Worm (Caenorhabditis elegans) whole organism, early embryonic: Measurements from ENCODE around the gene cutl-22.

Source experiments
- F13C5.2 ChIP-seq: sonication (generic microtip); optimal IDR thresholded peaks from 2 replicates; lab custom pipeline; 2017; ENCODE audit warnings: mild to moderate bottlenecking, missing genetic modification characterization, inconsistent platforms, missing compliant biosample characterization
- aly-1 ChIP-seq: sonication (generic microtip); optimal IDR thresholded peaks from 2 replicates; lab custom pipeline; 2016; ENCODE audit warnings: missing genetic modification characterization, missing compliant biosample characterization
- ama-1 ChIP-seq: fragments of 150-350 bp; optimal IDR thresholded peaks from 2 replicates; lab custom pipeline; 2014
- ceh-36 ChIP-seq: sonication (generic microtip); optimal IDR thresholded peaks from 2 replicates; lab custom pipeline; 2016; ENCODE audit warnings: missing genetic modification characterization, inconsistent platforms, missing compliant biosample characterization
- flt-1 ChIP-seq: fragments of 200-800 bp; sonication (Bioruptor generic); IDR thresholded peaks from 2 replicates; pipeline ENCODE4 v1.3.6; 2022; ENCODE audit warnings: missing genetic modification characterization, missing compliant biosample characterization
- hmg-4 ChIP-seq: fragments of 200-800 bp; sonication (Bioruptor generic); optimal IDR thresholded peaks from 2 replicates; lab custom pipeline; 2018; ENCODE audit warnings: mild to moderate bottlenecking, missing genetic modification characterization, missing compliant biosample characterization
- hnd-1 ChIP-seq: sonication (generic microtip); optimal IDR thresholded peaks from 2 replicates; lab custom pipeline; 2016; ENCODE audit warnings: missing genetic modification characterization, missing compliant biosample characterization
- pes-1 ChIP-seq: fragments of 200-800 bp; sonication (Bioruptor generic); IDR thresholded peaks from 2 replicates; pipeline ENCODE4 v1.3.6; 2022; ENCODE audit warnings: missing genetic modification reagents, missing genetic modification characterization, missing compliant biosample characterization
- tbx-11 ChIP-seq: fragments of 200-800 bp; sonication (Bioruptor generic); IDR thresholded peaks from 2 replicates; pipeline ENCODE4 v1.3.6; 2022; ENCODE audit warnings: missing genetic modification characterization, missing compliant biosample characterization
- tra-4 ChIP-seq: sonication (generic microtip); optimal IDR thresholded peaks from 2 replicates; lab custom pipeline; 2017; ENCODE audit warnings: missing genetic modification characterization, missing compliant biosample characterization

DNA sequence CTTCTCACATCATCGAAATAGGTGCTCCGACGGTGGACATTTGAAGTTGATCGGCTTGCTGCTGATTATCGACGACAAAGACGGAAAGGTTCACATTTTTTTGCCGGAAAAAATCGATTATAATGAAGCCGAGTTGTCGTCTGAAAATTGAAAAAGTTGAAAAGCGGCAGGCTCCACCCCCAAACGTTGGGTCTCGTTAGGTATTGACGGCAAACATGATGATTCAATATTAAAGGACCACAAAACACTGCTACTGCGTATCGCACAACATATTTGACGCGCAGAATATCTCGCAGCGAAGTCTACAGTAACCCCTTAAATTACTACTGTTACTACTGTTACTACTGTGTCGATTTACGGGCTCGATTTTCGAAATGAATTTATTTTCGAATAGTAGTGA is 16.7 kb downstream of the cutl-22 start:
- no peak for TF ChIP-seq aly-1 (tag; lab: Kevin White, UChicago)
- TF ChIP-seq flt-1 (GFP tag; lab: Robert Waterston, UW): no peak
- TF ChIP-seq pes-1 (GFP tag; lab: Robert Waterston, UW): no peak
- TF ChIP-seq ceh-36: no peak
- no peak for TF ChIP-seq tbx-11 (GFP tag; lab: Robert Waterston, UW)
- no peak for TF ChIP-seq hnd-1 (tag; lab: Kevin White, UChicago)
- no peak for TF ChIP-seq tra-4
- TF ChIP-seq ama-1: peak; percentile 75
- TF ChIP-seq hmg-4: no peak
- TF ChIP-seq F13C5.2 (tag; lab: Kevin White, UChicago): no peak
